Worm (Caenorhabditis elegans) whole organism, late embryonic: ENCODE data around the gene madd-3.

Source experiments
- C08G9.2 ChIP-seq: sonication (generic microtip); optimal IDR thresholded peaks from 2 replicates; lab custom pipeline; 2016; ENCODE audit warnings: mild to moderate bottlenecking, missing genetic modification characterization, moderate library complexity, missing compliant biosample characterization
- F13H6.1 ChIP-seq: sonication (generic microtip); optimal IDR thresholded peaks from 2 replicates; lab custom pipeline; 2016; ENCODE audit warnings: missing genetic modification characterization, missing compliant biosample characterization
- K02D7.2 ChIP-seq: sonication (generic microtip); optimal IDR thresholded peaks from 2 replicates; lab custom pipeline; 2017; ENCODE audit warnings: mild to moderate bottlenecking, missing genetic modification characterization, missing compliant biosample characterization
- Y22D7AL.16 ChIP-seq: sonication (generic microtip); optimal IDR thresholded peaks from 2 replicates; lab custom pipeline; 2016; ENCODE audit warnings: missing genetic modification characterization, missing compliant biosample characterization
- ahr-1 ChIP-seq: sonication (generic microtip); optimal IDR thresholded peaks from 2 replicates; lab custom pipeline; 2016; ENCODE audit warnings: missing genetic modification characterization, missing compliant biosample characterization
- ceh-2 ChIP-seq: sonication (generic microtip); optimal IDR thresholded peaks from 2 replicates; lab custom pipeline; 2016; ENCODE audit warnings: missing genotype, missing genetic modification characterization, missing compliant biosample characterization
- ceh-24 ChIP-seq: sonication (generic microtip); optimal IDR thresholded peaks from 2 replicates; lab custom pipeline; 2016; ENCODE audit warnings: mild to moderate bottlenecking, missing genetic modification characterization, missing compliant biosample characterization
- ceh-30 ChIP-seq: fragments of 150-350 bp; optimal IDR thresholded peaks from 2 replicates; lab custom pipeline; 2014; ENCODE audit warnings: missing biosample characterization, missing genetic modification characterization
- ceh-31 ChIP-seq: sonication (generic microtip); optimal IDR thresholded peaks from 2 replicates; lab custom pipeline; 2016; ENCODE audit warnings: missing genetic modification characterization, missing compliant biosample characterization
- ceh-34 ChIP-seq: sonication (generic microtip); optimal IDR thresholded peaks from 2 replicates; lab custom pipeline; 2016; ENCODE audit warnings: mild to moderate bottlenecking, missing genetic modification characterization, missing compliant biosample characterization
- ceh-45 ChIP-seq: fragments of 200-800 bp; sonication (Bioruptor generic); IDR thresholded peaks from 2 replicates; pipeline ENCODE4 v1.3.6; 2022; ENCODE audit warnings: missing genetic modification reagents, missing genetic modification characterization, missing compliant biosample characterization
- ceh-48 ChIP-seq: sonication (generic microtip); optimal IDR thresholded peaks from 2 replicates; lab custom pipeline; 2016; ENCODE audit warnings: missing genetic modification characterization, inconsistent platforms, missing compliant biosample characterization
- ceh-6 ChIP-seq: fragments of 200-800 bp; sonication (Bioruptor generic); optimal IDR thresholded peaks from 2 replicates; lab custom pipeline; 2018; ENCODE audit warnings: mild to moderate bottlenecking, missing genetic modification characterization, missing compliant biosample characterization
- ceh-9 ChIP-seq: sonication (generic microtip); optimal IDR thresholded peaks from 2 replicates; lab custom pipeline; 2016; ENCODE audit warnings: mild to moderate bottlenecking, missing genetic modification characterization, inconsistent platforms, missing compliant biosample characterization
- elt-2 ChIP-seq: sonication (generic microtip); optimal IDR thresholded peaks from 2 replicates; lab custom pipeline; 2016; ENCODE audit warnings: missing genetic modification reagents, missing genetic modification characterization, missing compliant biosample characterization
- fax-1 ChIP-seq: sonication (generic microtip); optimal IDR thresholded peaks from 2 replicates; lab custom pipeline; 2016; ENCODE audit warnings: missing genotype, missing genetic modification characterization, missing compliant biosample characterization
- fkh-10 ChIP-seq: fragments of 150-350 bp; optimal IDR thresholded peaks from 2 replicates; lab custom pipeline; 2014; ENCODE audit warnings: missing biosample characterization, missing genetic modification reagents, missing genetic modification characterization
- gmeb-2 ChIP-seq: sonication (generic microtip); optimal IDR thresholded peaks from 2 replicates; lab custom pipeline; 2016; ENCODE audit warnings: missing genetic modification characterization, inconsistent platforms, missing compliant biosample characterization
- hlh-13 ChIP-seq: fragments of 200-800 bp; sonication (Bioruptor generic); optimal IDR thresholded peaks from 2 replicates; lab custom pipeline; 2018; ENCODE audit warnings: mild to moderate bottlenecking, missing genetic modification characterization, missing compliant biosample characterization
- hlh-15 ChIP-seq: sonication (generic microtip); optimal IDR thresholded peaks from 2 replicates; lab custom pipeline; 2016; ENCODE audit warnings: missing genetic modification characterization, missing compliant biosample characterization
- lim-6 ChIP-seq: sonication (generic microtip); optimal IDR thresholded peaks from 2 replicates; lab custom pipeline; 2016; ENCODE audit warnings: missing genetic modification characterization, missing compliant biosample characterization
- mec-3 ChIP-seq: sonication (generic microtip); optimal IDR thresholded peaks from 2 replicates; lab custom pipeline; 2016; ENCODE audit warnings: borderline replicate concordance, missing genetic modification characterization, missing compliant biosample characterization
- npax-4 ChIP-seq: sonication (generic microtip); optimal IDR thresholded peaks from 2 replicates; lab custom pipeline; 2016; ENCODE audit warnings: missing genetic modification characterization, missing compliant biosample characterization
- pag-3 ChIP-seq: sonication (generic microtip); optimal IDR thresholded peaks from 2 replicates; lab custom pipeline; 2016; ENCODE audit warnings: missing compliant biosample characterization, missing genetic modification characterization, borderline replicate concordance
- pax-1 ChIP-seq: fragments of 150-350 bp; optimal IDR thresholded peaks from 2 replicates; lab custom pipeline; 2014; ENCODE audit warnings: missing biosample characterization, missing genetic modification characterization
- pha-2 ChIP-seq: sonication (generic microtip); optimal IDR thresholded peaks from 2 replicates; lab custom pipeline; 2017; ENCODE audit warnings: mild to moderate bottlenecking, missing genetic modification characterization, missing compliant biosample characterization
- pha-4 ChIP-seq: fragments of 150-350 bp; optimal IDR thresholded peaks from 2 replicates; lab custom pipeline; 2018; ENCODE audit warnings: missing biosample characterization, missing genetic modification reagents, missing genetic modification characterization
- syd-9 ChIP-seq: sonication (generic microtip); optimal IDR thresholded peaks from 2 replicates; lab custom pipeline; 2016; ENCODE audit warnings: mild to moderate bottlenecking, missing genetic modification characterization, moderate library complexity, missing compliant biosample characterization
- tbx-2 ChIP-seq: sonication (generic microtip); optimal IDR thresholded peaks from 2 replicates; lab custom pipeline; 2016; ENCODE audit warnings: missing genetic modification characterization, missing compliant biosample characterization
- unc-3 ChIP-seq, 2 experiments: fragments of 200-800 bp in 1 of 2; sonication (Bioruptor generic) in 1 of 2; sonication (generic microtip) in 1 of 2; conservative IDR thresholded peaks in 1 of 2; optimal IDR thresholded peaks in 1 of 2; 2 replicates each; pipeline versions ENCODE4 v1.3.6 to Lab custom; 2016 to 2022; ENCODE audit warnings: missing compliant biosample characterization in 2 of 2, missing genetic modification characterization in 2 of 2, missing genetic modification reagents in 1 of 2
- unc-55 ChIP-seq: sonication (generic microtip); optimal IDR thresholded peaks from 2 replicates; lab custom pipeline; 2017; ENCODE audit warnings: missing biosample characterization, missing genetic modification reagents, missing genetic modification characterization
- ztf-16 ChIP-seq: sonication (generic microtip); optimal IDR thresholded peaks from 2 replicates; lab custom pipeline; 2017; ENCODE audit warnings: missing genetic modification characterization, missing compliant biosample characterization

Gene madd-3

DNA sequence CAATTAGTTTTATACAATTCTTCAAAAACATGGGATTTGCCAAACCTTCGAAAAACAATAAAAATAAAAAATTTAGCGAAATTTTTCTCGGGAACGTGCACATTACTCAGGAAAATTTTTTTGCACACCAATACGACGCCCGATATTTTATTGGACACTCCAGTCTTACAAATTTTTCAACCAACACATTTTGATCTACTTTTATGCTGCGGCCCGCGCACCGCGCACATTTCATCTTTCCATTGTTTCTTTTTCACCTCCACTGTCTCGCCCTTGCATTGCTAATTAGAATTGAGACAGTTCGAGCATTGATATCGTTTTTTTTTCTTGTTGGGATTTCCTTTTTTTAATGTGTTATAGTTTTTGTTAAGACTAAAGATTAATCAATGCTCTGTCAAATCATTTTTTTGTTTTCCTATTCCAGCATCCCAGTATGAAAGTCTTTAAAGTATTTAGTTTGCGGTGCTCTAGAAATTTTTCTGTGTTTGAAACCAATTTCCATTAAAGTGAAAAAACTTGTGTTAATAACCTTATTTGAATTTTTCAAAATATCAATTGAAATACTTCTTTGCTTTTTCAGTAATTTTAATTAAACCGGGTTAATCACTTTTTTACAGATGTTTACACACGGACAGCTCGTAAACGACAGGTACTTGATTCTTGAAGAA is 48.9 kb downstream of the madd-3 start, which contains the start of gene K04C1.5:
Gene K04C1.5 (plus strand): TSS at position 618 of the 668 bp plus-strand sequence.
- TF ChIP-seq ceh-6 (GFP tag; lab: Kevin White, UChicago): no peak
- TF ChIP-seq, all 69 proteins: peak for 0

ce11 chrX:14246518-14246917 is 49.9 kb downstream of the madd-3 start, which contains the start of gene mlc-6:
Gene mlc-6, minus strand, starts transcription at chrX:14246618.
- TF ChIP-seq ceh-2 (no peak), ceh-34 (tag; lab: Kevin White, UChicago) (no peak), unc-3 (GFP tag; conservative IDR thresholded peaks at IDR 0.05; lab: Robert Waterston, UW) (no peak), unc-3 (tag; optimal IDR thresholded peaks at IDR 0.05; lab: Kevin White, UChicago) (no peak), tbx-2 (tag; lab: Kevin White, UChicago) (no peak), ahr-1 (tag; lab: Kevin White, UChicago) (no peak), F13H6.1 (tag; lab: Kevin White, UChicago) (no peak), ceh-6 (GFP tag; lab: Kevin White, UChicago) (no peak), mec-3 (tag; lab: Kevin White, UChicago) (no peak), syd-9 (tag; lab: Kevin White, UChicago) (no peak), ceh-30 (no peak), gmeb-2 (tag; lab: Kevin White, UChicago) (no peak), elt-2 (no peak), ceh-48 (no peak), ceh-45 (GFP tag; lab: Robert Waterston, UW) (no peak), fax-1 (tag; lab: Kevin White, UChicago) (no peak), pax-1 (tag; lab: Kevin White, UChicago) (no peak), hlh-15 (tag; lab: Kevin White, UChicago) (no peak)
- TF ChIP-seq, all 69 proteins: peak for 0

ce11 chrX:14244493-14244892 is 52.0 kb downstream of the madd-3 start:
- TF ChIP-seq ceh-48: no peak
- peak; percentile 40 for TF ChIP-seq elt-2
- TF ChIP-seq hlh-13: no peak

DNA sequence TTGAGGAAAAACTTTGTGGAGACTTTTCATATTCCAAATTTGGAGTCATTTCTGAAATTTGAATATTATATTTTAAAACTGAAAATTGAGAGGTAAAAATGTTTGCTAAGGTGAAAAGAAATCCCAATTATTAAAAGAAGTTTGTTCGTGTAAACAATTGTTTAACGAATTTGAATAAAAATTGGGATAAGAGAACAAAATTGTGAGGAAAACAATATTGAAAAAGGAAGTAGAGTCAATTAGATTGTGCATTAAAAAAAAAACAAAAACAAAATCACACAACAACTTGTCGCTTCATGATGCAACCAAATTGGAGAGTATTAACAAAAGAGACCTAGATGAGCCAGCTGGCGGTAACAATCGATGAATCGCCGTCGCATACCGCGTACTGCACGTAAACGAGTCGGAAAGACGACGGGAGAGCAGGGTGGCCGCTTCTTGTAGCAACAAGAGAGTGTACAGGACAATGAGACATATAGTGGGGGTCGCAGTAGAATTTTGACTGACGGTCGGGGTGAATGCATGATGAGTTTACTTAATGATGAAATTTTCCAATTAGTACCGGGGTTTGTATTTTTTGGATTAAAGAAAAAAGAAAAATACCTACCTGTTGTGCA is 53.0 kb downstream of the madd-3 start, which contains the start of gene K04C1.3:
Gene K04C1.3 (minus strand): TSS at position 51 of the 617 bp plus-strand sequence.
- TF ChIP-seq K02D7.2 (tag; lab: Kevin White, UChicago) (no peak), ceh-48 (no peak), ztf-16 (no peak), fkh-10 (GFP tag; lab: Kevin White, UChicago) (no peak), Y22D7AL.16 (tag; lab: Kevin White, UChicago) (no peak), pax-1 (tag; lab: Kevin White, UChicago) (no peak), unc-55 (no peak), ceh-31 (tag; lab: Kevin White, UChicago) (peak; percentile 60)

ce11 chrX:14241531-14241930 is 54.9 kb downstream of the madd-3 start:
- TF ChIP-seq pha-4 (no peak), unc-55 (no peak), ceh-9 (tag; lab: Kevin White, UChicago) (no peak), lim-6 (tag; lab: Kevin White, UChicago) (no peak), tbx-2 (tag; lab: Kevin White, UChicago) (no peak), gmeb-2 (tag; lab: Kevin White, UChicago) (no peak), npax-4 (tag; lab: Kevin White, UChicago) (no peak), ceh-48 (no peak), fkh-10 (GFP tag; lab: Kevin White, UChicago) (no peak), pha-2 (no peak), ceh-24 (tag; lab: Kevin White, UChicago) (no peak), pag-3 (tag; lab: Kevin White, UChicago) (no peak), Y22D7AL.16 (tag; lab: Kevin White, UChicago) (no peak), C08G9.2 (tag; lab: Kevin White, UChicago) (no peak)
